Fruit fly (Drosophila melanogaster) whole organism, embryonic: ENCODE data around the gene mRpS26.

ENCODE experiments used
- ATbp ChIP-seq: fragments of 200-800 bp; sonication (Bioruptor generic); optimal IDR thresholded peaks from 2 replicates; lab custom pipeline; 2017; ENCODE audit warnings: missing biosample characterization, mild to moderate bottlenecking, missing genetic modification characterization, missing genetic modification reagents
- Atf-2 ChIP-seq: fragments of 200-800 bp; sonication (Bioruptor generic); optimal IDR thresholded peaks from 2 replicates; lab custom pipeline; 2016; ENCODE audit warnings: missing biosample characterization, missing genetic modification characterization
- Bgb ChIP-seq: fragments of 200-800 bp; sonication (Bioruptor generic); IDR thresholded peaks from 2 replicates; pipeline ENCODE4 v1.3.6; 2022; ENCODE audit warnings: missing biosample characterization, missing genetic modification characterization; ENCODE audit not compliant: partially characterized antibody
- CG10267 ChIP-seq: fragments of 200-800 bp; sonication (Bioruptor generic); optimal IDR thresholded peaks from 2 replicates; lab custom pipeline; 2018; ENCODE audit warnings: missing biosample characterization, mild to moderate bottlenecking, missing genetic modification characterization, moderate library complexity
- CG11247 ChIP-seq: fragments of 200-800 bp; sonication (Bioruptor generic); IDR thresholded peaks from 2 replicates; pipeline ENCODE4 v1.3.6; 2022; ENCODE audit warnings: missing biosample characterization, missing genetic modification characterization
- CG12071 ChIP-seq: fragments of 200-800 bp; sonication (Bioruptor generic); optimal IDR thresholded peaks from 3 replicates; lab custom pipeline; 2018; ENCODE audit warnings: missing biosample characterization, mild to moderate bottlenecking, missing genetic modification characterization
- CG12219 ChIP-seq: fragments of 200-800 bp; sonication (Bioruptor generic); optimal IDR thresholded peaks from 3 replicates; lab custom pipeline; 2018; ENCODE audit warnings: missing biosample characterization, mild to moderate bottlenecking, missing genetic modification characterization
- CG1233 ChIP-seq: fragments of 200-800 bp; sonication (Bioruptor generic); optimal IDR thresholded peaks from 4 replicates; lab custom pipeline; 2018; ENCODE audit warnings: missing biosample characterization, mild to moderate bottlenecking, missing genetic modification characterization
- CG14965 ChIP-seq: fragments of 200-800 bp; sonication (Bioruptor generic); optimal IDR thresholded peaks from 2 replicates; lab custom pipeline; 2016; ENCODE audit warnings: missing biosample characterization, missing genetic modification characterization, borderline replicate concordance
- CG15601 ChIP-seq: fragments of 200-800 bp; sonication (Bioruptor generic); optimal IDR thresholded peaks from 3 replicates; lab custom pipeline; 2019; ENCODE audit warnings: missing biosample characterization, mild to moderate bottlenecking, missing genetic modification characterization, moderate library complexity
- CG17361 ChIP-seq: fragments of 200-800 bp; sonication (Bioruptor generic); IDR thresholded peaks from 3 replicates; pipeline ENCODE4 v1.3.6; 2022; ENCODE audit warnings: missing biosample characterization, missing genetic modification characterization
- CG17912 ChIP-seq: fragments of 200-800 bp; sonication (Bioruptor generic); optimal IDR thresholded peaks from 2 replicates; lab custom pipeline; 2018; ENCODE audit warnings: missing biosample characterization, mild to moderate bottlenecking, missing genetic modification characterization
- CG1792 ChIP-seq: fragments of 200-800 bp; sonication (Bioruptor generic); optimal IDR thresholded peaks from 2 replicates; lab custom pipeline; 2016; ENCODE audit warnings: missing biosample characterization, missing genetic modification characterization
- CG31388 ChIP-seq: fragments of 200-800 bp; sonication (Bioruptor generic); optimal IDR thresholded peaks from 2 replicates; lab custom pipeline; 2016; ENCODE audit warnings: missing biosample characterization, missing genetic modification characterization
- CG43689 ChIP-seq: fragments of 200-800 bp; sonication (Bioruptor generic); IDR thresholded peaks from 2 replicates; pipeline ENCODE4 v1.3.6; 2022; ENCODE audit warnings: missing biosample characterization, missing genetic modification characterization
- CG4424 ChIP-seq: fragments of 200-800 bp; sonication (Bioruptor generic); optimal IDR thresholded peaks from 3 replicates; lab custom pipeline; 2016; ENCODE audit warnings: missing biosample characterization, missing genetic modification characterization
- CG4730 ChIP-seq: fragments of 200-800 bp; sonication (Bioruptor generic); IDR thresholded peaks from 2 replicates; pipeline ENCODE4 v1.3.6; 2022; ENCODE audit warnings: missing biosample characterization, missing genetic modification characterization
- CG6272 ChIP-seq: fragments of 200-800 bp; sonication (Bioruptor generic); IDR thresholded peaks from 2 replicates; pipeline ENCODE4 v1.3.6; 2022; ENCODE audit warnings: missing biosample characterization, missing genetic modification characterization
- CG7745 ChIP-seq: fragments of 200-800 bp; sonication (Bioruptor generic); optimal IDR thresholded peaks from 2 replicates; lab custom pipeline; 2018; ENCODE audit warnings: missing biosample characterization, mild to moderate bottlenecking, missing genetic modification characterization, moderate library complexity
- D ChIP-seq, 2 experiments: fragments of 200-800 bp in 1 of 2; fragments of >200 bp in 1 of 2; sonication (Bioruptor generic) in 1 of 2; optimal IDR thresholded peaks; 2 replicates in 1 of 2; 3 replicates in 1 of 2; lab custom pipeline; 2017; ENCODE audit warnings: mild to moderate bottlenecking in 1 of 2, missing biosample characterization in 1 of 2, missing genetic modification characterization in 1 of 2, missing genetic modification reagents in 1 of 2
- Dip3 ChIP-seq: fragments of 200-800 bp; sonication (Bioruptor generic); optimal IDR thresholded peaks from 3 replicates; lab custom pipeline; 2016; ENCODE audit warnings: missing biosample characterization, missing genetic modification characterization
- Elba2 ChIP-seq: fragments of 200-800 bp; sonication (Bioruptor generic); optimal IDR thresholded peaks from 3 replicates; lab custom pipeline; 2016; ENCODE audit warnings: missing biosample characterization, missing genetic modification characterization
- Hand ChIP-seq: fragments of 200-800 bp; sonication (Bioruptor generic); optimal IDR thresholded peaks from 2 replicates; lab custom pipeline; 2017; ENCODE audit warnings: mild to moderate bottlenecking, missing biosample characterization, missing genetic modification reagents, missing genetic modification characterization
- Hr3 ChIP-seq: fragments of 200-800 bp; sonication (Bioruptor generic); optimal IDR thresholded peaks from 3 replicates; lab custom pipeline; 2016; ENCODE audit warnings: missing biosample characterization, missing genetic modification characterization
- Hr51 ChIP-seq, 2 experiments: fragments of 200-800 bp; sonication (Bioruptor generic); optimal IDR thresholded peaks; 2 replicates in 1 of 2; 3 replicates in 1 of 2; lab custom pipeline; 2016 to 2018; ENCODE audit warnings: missing biosample characterization in 2 of 2, missing genetic modification characterization in 2 of 2, mild to moderate bottlenecking in 1 of 2, moderate library complexity in 1 of 2
- NC2β ChIP-seq: fragments of 200-800 bp; sonication (Bioruptor generic); optimal IDR thresholded peaks from 2 replicates; lab custom pipeline; 2016; ENCODE audit warnings: missing biosample characterization, missing genetic modification characterization
- Pdp1 ChIP-seq, 2 experiments: fragments of 200-800 bp; sonication (Bioruptor generic); optimal IDR thresholded peaks; 3 replicates each; lab custom pipeline; 2016; ENCODE audit warnings: missing biosample characterization in 2 of 2, missing genetic modification characterization in 2 of 2, mild to moderate bottlenecking in 1 of 2, moderate library complexity in 1 of 2
- Sry-δ ChIP-seq: fragments of 200-800 bp; sonication (Bioruptor generic); optimal IDR thresholded peaks from 2 replicates; lab custom pipeline; 2016; ENCODE audit warnings: missing biosample characterization, missing genetic modification characterization
- Taf1 ChIP-seq: fragments of 200-800 bp; sonication (Bioruptor generic); IDR thresholded peaks from 2 replicates; pipeline ENCODE4 v1.3.6; 2022; ENCODE audit warnings: missing biosample characterization, missing genetic modification characterization
- YL-1 ChIP-seq: fragments of 200-800 bp; sonication (Bioruptor generic); optimal IDR thresholded peaks from 3 replicates; lab custom pipeline; 2017; ENCODE audit warnings: missing biosample characterization, mild to moderate bottlenecking, missing genetic modification characterization
- dimm ChIP-seq: fragments of 200-800 bp; sonication (Bioruptor generic); IDR thresholded peaks from 2 replicates; pipeline ENCODE4 v1.3.6; 2022; ENCODE audit warnings: missing biosample characterization, missing genetic modification characterization
- en ChIP-seq: fragments of 200-800 bp; sonication (Bioruptor generic); optimal IDR thresholded peaks from 2 replicates; lab custom pipeline; 2016; ENCODE audit warnings: missing biosample characterization, missing genetic modification characterization
- fd64A ChIP-seq: fragments of 200-800 bp; sonication (Bioruptor generic); optimal IDR thresholded peaks from 3 replicates; lab custom pipeline; 2018; ENCODE audit warnings: missing biosample characterization, mild to moderate bottlenecking, missing genetic modification characterization
- h ChIP-seq: fragments of >200 bp; optimal IDR thresholded peaks from 2 replicates; lab custom pipeline; 2017
- inv ChIP-seq: fragments of 200-800 bp; sonication (Bioruptor generic); IDR thresholded peaks from 2 replicates; pipeline ENCODE4 v1.3.6; 2022; ENCODE audit warnings: missing biosample characterization, missing genetic modification characterization; ENCODE audit not compliant: partially characterized antibody
- kah ChIP-seq: fragments of 200-800 bp; sonication (Bioruptor generic); optimal IDR thresholded peaks from 2 replicates; lab custom pipeline; 2018; ENCODE audit warnings: missing biosample characterization, mild to moderate bottlenecking, missing genetic modification characterization
- knrl ChIP-seq: fragments of 200-800 bp; sonication (Bioruptor generic); IDR thresholded peaks from 3 replicates; pipeline ENCODE4 v1.3.6; 2022; ENCODE audit warnings: missing biosample characterization, missing genetic modification characterization; ENCODE audit not compliant: partially characterized antibody
- nerfin-1 ChIP-seq: fragments of 200-800 bp; sonication (Bioruptor generic); optimal IDR thresholded peaks from 3 replicates; lab custom pipeline; 2019; ENCODE audit warnings: missing biosample characterization, mild to moderate bottlenecking, missing genetic modification characterization, moderate library complexity
- pho ChIP-seq: fragments of 200-800 bp; sonication (Bioruptor generic); optimal IDR thresholded peaks from 2 replicates; lab custom pipeline; 2016; ENCODE audit warnings: missing biosample characterization, missing genetic modification characterization
- psq ChIP-seq: fragments of 200-800 bp; sonication (Bioruptor generic); optimal IDR thresholded peaks from 2 replicates; lab custom pipeline; 2017; ENCODE audit warnings: missing biosample characterization, missing genetic modification characterization
- ranshi ChIP-seq: fragments of 200-800 bp; sonication (Bioruptor generic); IDR thresholded peaks from 2 replicates; pipeline ENCODE4 v1.3.6; 2022; ENCODE audit warnings: missing biosample characterization, missing genetic modification characterization
- sc ChIP-seq, 3 experiments: fragments of >200 bp in 2 of 3; fragments of 200-800 bp in 1 of 3; sonication (Bioruptor generic) in 1 of 3; optimal IDR thresholded peaks; 2 replicates in 2 of 3; 3 replicates in 1 of 3; lab custom pipeline; 2017; ENCODE audit warnings: mild to moderate bottlenecking in 1 of 3, missing biosample characterization in 1 of 3, missing genetic modification characterization in 1 of 3, missing genetic modification reagents in 1 of 3
- sim ChIP-seq: fragments of 200-800 bp; sonication (Bioruptor generic); IDR thresholded peaks from 2 replicates; pipeline ENCODE4 v1.3.6; 2022; ENCODE audit warnings: missing biosample characterization, missing genetic modification characterization
- sob ChIP-seq: fragments of 200-800 bp; sonication (Bioruptor generic); IDR thresholded peaks from 2 replicates; pipeline ENCODE4 v1.3.6; 2022; ENCODE audit warnings: missing biosample characterization, missing genetic modification characterization
- sqz ChIP-seq: fragments of 200-800 bp; sonication (Bioruptor generic); optimal IDR thresholded peaks from 3 replicates; lab custom pipeline; 2018; ENCODE audit warnings: missing biosample characterization, mild to moderate bottlenecking, missing genetic modification characterization
- tna ChIP-seq: fragments of 200-800 bp; sonication (Bioruptor generic); IDR thresholded peaks from 2 replicates; pipeline ENCODE4 v1.3.6; 2022; ENCODE audit warnings: missing biosample characterization, missing genetic modification characterization; ENCODE audit not compliant: partially characterized antibody
- tx ChIP-seq: fragments of 200-800 bp; sonication (Bioruptor generic); optimal IDR thresholded peaks from 2 replicates; lab custom pipeline; 2016; ENCODE audit warnings: missing biosample characterization, missing genetic modification characterization
- unc-4 ChIP-seq: fragments of 200-800 bp; sonication (Bioruptor generic); IDR thresholded peaks from 2 replicates; pipeline ENCODE4 v1.3.6; 2022; ENCODE audit warnings: missing biosample characterization, missing genetic modification characterization; ENCODE audit not compliant: partially characterized antibody
- usp ChIP-seq: fragments of >200 bp; optimal IDR thresholded peaks from 2 replicates; lab custom pipeline; 2017; ENCODE audit warnings: missing biosample characterization, missing genetic modification characterization

The mRpS26 gene

DNA sequence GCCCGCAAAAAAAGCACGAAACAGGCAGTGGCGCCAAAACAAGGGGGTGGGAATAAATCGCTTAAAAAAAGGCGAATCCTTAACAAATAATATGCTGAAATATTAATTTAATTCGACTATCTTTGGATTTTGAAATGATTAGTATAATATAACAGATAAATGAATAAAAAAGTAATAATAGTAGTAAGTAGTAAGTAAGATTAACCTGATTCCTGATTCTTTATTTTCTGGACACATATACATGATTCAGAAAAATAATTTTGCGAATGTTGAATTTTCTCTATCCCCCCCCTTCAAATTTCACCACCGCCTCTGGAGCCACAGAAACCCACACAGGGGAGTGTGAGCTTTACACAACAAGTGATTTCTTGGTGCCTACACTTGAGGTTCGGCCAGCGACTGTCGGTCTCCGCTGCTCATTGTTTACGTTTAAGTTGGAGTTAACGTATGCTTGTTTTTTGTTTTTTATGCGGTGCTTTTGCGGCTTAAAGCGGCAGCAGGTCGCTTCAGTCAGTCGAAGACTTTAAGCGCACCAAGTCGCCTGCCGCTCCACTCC, 42.1 kb downstream of the mRpS26 start, which contains the start of gene CG7330 (continued):
- TF ChIP-seq pho (GFP tag; lab: Kevin White, UChicago) (peak; percentile 55), sc (optimal IDR thresholded peaks at IDR 0.05; lab: Kevin White, UChicago) (no peak), sc (GFP tag; optimal IDR thresholded peaks at IDR 0.05; lab: Kevin White, UChicago) (peak; percentile 79), Atf-2 (no peak), tx (GFP tag; lab: Kevin White, UChicago) (no peak), Hr51 (GFP tag; optimal IDR thresholded peaks at IDR 0.05; lab: Kevin White, UChicago) (peak; percentile 39 to 99), D (optimal IDR thresholded peaks at IDR 0.05; lab: Kevin White, UChicago) (no peak), D (GFP tag; optimal IDR thresholded peaks at IDR 0.05; lab: Kevin White, UChicago) (peak; percentile 85), CG11247 (GFP tag; lab: Robert Waterston, UW) (peak; percentile 77), CG1792 (GFP tag; lab: Kevin White, UChicago) (no peak), CG17361 (GFP tag; lab: Robert Waterston, UW) (peak; percentile 98), CG17912 (GFP tag; lab: Kevin White, UChicago) (no peak), Hr3 (GFP tag; lab: Kevin White, UChicago) (peak; percentile 90), unc-4 (GFP tag; lab: Robert Waterston, UW) (no peak), en (GFP tag; lab: Kevin White, UChicago) (no peak), Bgb (GFP tag; lab: Robert Waterston, UW) (no peak), NC2β (GFP tag; lab: Kevin White, UChicago) (no peak), ranshi (GFP tag; lab: Robert Waterston, UW) (peak; percentile 81), CG4424 (GFP tag; lab: Kevin White, UChicago) (peak; percentile 90), CG7745 (tag; lab: Kevin White, UChicago) (no peak), CG31388 (peak; percentile 40), CG12219 (GFP tag; lab: Kevin White, UChicago) (peak; percentile 86), usp (no peak), ATbp (peak; percentile 93), tna (GFP tag; lab: Robert Waterston, UW) (no peak), sqz (GFP tag; lab: Kevin White, UChicago) (peak; percentile 89), sim (0 out of 2 replicates have a peak, but pooled peaks have one; percentile 40), YL-1 (GFP tag; lab: Kevin White, UChicago) (peak; percentile 56), Pdp1 (GFP tag; optimal IDR thresholded peaks at IDR 0.05; lab: Kevin White, UChicago) (peak; percentile 48), nerfin-1 (tag; lab: Kevin White, UChicago) (peak; percentile 92), dimm (GFP tag; lab: Robert Waterston, UW) (peak; percentile 58; the same call in 1 of the 2 replicates), sob (GFP tag; lab: Robert Waterston, UW) (peak; percentile 86), psq (GFP tag; lab: Kevin White, UChicago) (peak; percentile 68), Sry-δ (GFP tag; lab: Kevin White, UChicago) (peak; percentile 3), Taf1 (GFP tag; lab: Robert Waterston, UW) (peak; percentile 34; the same call in 1 of the 2 replicates), h (lab: Kevin White, UChicago) (no peak), kah (peak; percentile 87), Dip3 (GFP tag; lab: Kevin White, UChicago) (peak; percentile 55), CG4730 (GFP tag; lab: Robert Waterston, UW) (peak; percentile 85), fd64A (peak; percentile 32), Elba2 (GFP tag; lab: Kevin White, UChicago) (no peak), CG15601 (tag; lab: Kevin White, UChicago) (peak; percentile 79), CG14965 (GFP tag; lab: Kevin White, UChicago) (no peak), CG6272 (GFP tag; lab: Robert Waterston, UW) (peak; percentile 75), CG43689 (GFP tag; lab: Robert Waterston, UW) (peak; percentile 82), Hand (GFP tag; lab: Kevin White, UChicago) (peak; percentile 85), CG1233 (GFP tag; lab: Kevin White, UChicago) (peak; percentile 87), knrl (no peak), CG12071 (GFP tag; lab: Kevin White, UChicago) (peak; percentile 79), CG10267 (tag; lab: Kevin White, UChicago) (peak; percentile 83), inv (GFP tag; lab: Robert Waterston, UW) (no peak)
